Fruit fly (Drosophila melanogaster) whole organism, embryonic: ENCODE data around the gene CG42271.

ENCODE experiments used
- ATbp ChIP-seq: fragments of 200-800 bp; sonication (Bioruptor generic); optimal IDR thresholded peaks from 2 replicates; lab custom pipeline; 2017; ENCODE audit warnings: missing biosample characterization, mild to moderate bottlenecking, missing genetic modification characterization, missing genetic modification reagents
- Atf-2 ChIP-seq: fragments of 200-800 bp; sonication (Bioruptor generic); optimal IDR thresholded peaks from 2 replicates; lab custom pipeline; 2016; ENCODE audit warnings: missing biosample characterization, missing genetic modification characterization
- Bdp1 ChIP-seq: fragments of 200-800 bp; sonication (Bioruptor generic); optimal IDR thresholded peaks from 3 replicates; lab custom pipeline; 2016; ENCODE audit warnings: missing biosample characterization, missing genetic modification characterization
- Bgb ChIP-seq: fragments of 200-800 bp; sonication (Bioruptor generic); IDR thresholded peaks from 2 replicates; pipeline ENCODE4 v1.3.6; 2022; ENCODE audit warnings: missing biosample characterization, missing genetic modification characterization; ENCODE audit not compliant: partially characterized antibody
- CG11093 ChIP-seq: fragments of 200-800 bp; sonication (Bioruptor generic); IDR thresholded peaks from 3 replicates; pipeline ENCODE4 v1.3.6; 2022; ENCODE audit warnings: missing biosample characterization, missing genetic modification characterization
- CG11504 ChIP-seq: fragments of 200-800 bp; sonication (Bioruptor generic); optimal IDR thresholded peaks from 3 replicates; lab custom pipeline; 2019; ENCODE audit warnings: missing biosample characterization, mild to moderate bottlenecking, missing genetic modification characterization, moderate library complexity
- CG13296 ChIP-seq: fragments of 200-800 bp; sonication (Bioruptor generic); optimal IDR thresholded peaks from 3 replicates; lab custom pipeline; 2018; ENCODE audit warnings: missing biosample characterization, mild to moderate bottlenecking, missing genetic modification characterization
- CG1529 ChIP-seq: fragments of 200-800 bp; sonication (Bioruptor generic); optimal IDR thresholded peaks from 3 replicates; lab custom pipeline; 2018; ENCODE audit warnings: missing biosample characterization, missing genetic modification characterization
- CG17385 ChIP-seq: fragments of 200-800 bp; sonication (Bioruptor generic); optimal IDR thresholded peaks from 3 replicates; lab custom pipeline; 2018; ENCODE audit warnings: missing biosample characterization, mild to moderate bottlenecking, missing genetic modification characterization
- CG2202 ChIP-seq: fragments of 200-800 bp; sonication (Bioruptor generic); optimal IDR thresholded peaks from 2 replicates; lab custom pipeline; 2018; ENCODE audit warnings: missing biosample characterization, mild to moderate bottlenecking, missing genetic modification characterization
- CG32767 ChIP-seq: fragments of 200-800 bp; sonication (Bioruptor generic); IDR thresholded peaks from 2 replicates; pipeline ENCODE4 v1.3.6; 2022; ENCODE audit warnings: missing biosample characterization, missing genetic modification characterization
- CG34224 ChIP-seq: fragments of 200-800 bp; sonication (Bioruptor generic); IDR thresholded peaks from 3 replicates; pipeline ENCODE4 v1.3.6; 2022; ENCODE audit warnings: missing biosample characterization, missing genetic modification characterization; ENCODE audit not compliant: partially characterized antibody
- CG6689 ChIP-seq: fragments of 200-800 bp; sonication (Bioruptor generic); IDR thresholded peaks from 2 replicates; pipeline ENCODE4 v1.3.6; 2022; ENCODE audit warnings: missing biosample characterization, missing genetic modification characterization
- CG6854 ChIP-seq: fragments of 200-800 bp; sonication (Bioruptor generic); optimal IDR thresholded peaks from 3 replicates; lab custom pipeline; 2017; ENCODE audit warnings: missing biosample characterization, mild to moderate bottlenecking, missing genetic modification characterization
- CG7987 ChIP-seq: fragments of 200-800 bp; sonication (Bioruptor generic); optimal IDR thresholded peaks from 2 replicates; lab custom pipeline; 2018; ENCODE audit warnings: missing biosample characterization, mild to moderate bottlenecking, missing genetic modification characterization, moderate library complexity
- CG8388 ChIP-seq: fragments of 200-800 bp; sonication (Bioruptor generic); optimal IDR thresholded peaks from 2 replicates; lab custom pipeline; 2019; ENCODE audit warnings: missing biosample characterization, mild to moderate bottlenecking, missing genetic modification characterization, moderate library complexity
- CrebB ChIP-seq: fragments of 200-800 bp; sonication (Bioruptor generic); optimal IDR thresholded peaks from 3 replicates; lab custom pipeline; 2018; ENCODE audit warnings: missing biosample characterization, mild to moderate bottlenecking, missing genetic modification characterization
- Dbx ChIP-seq: fragments of 200-800 bp; sonication (Bioruptor generic); IDR thresholded peaks from 3 replicates; pipeline ENCODE4 v1.3.6; 2022; ENCODE audit warnings: missing biosample characterization, missing genetic modification characterization
- Doc2 ChIP-seq: fragments of 200-800 bp; sonication (Bioruptor generic); IDR thresholded peaks from 2 replicates; pipeline ENCODE4 v1.3.6; 2022; ENCODE audit warnings: missing biosample characterization, missing genetic modification characterization
- GATAe ChIP-seq: fragments of 200-800 bp; sonication (Bioruptor generic); conservative IDR thresholded peaks from 2 replicates; pipeline ENCODE4 v1.3.6; 2022; ENCODE audit warnings: missing biosample characterization, missing genetic modification characterization
- H15 ChIP-seq: fragments of 200-800 bp; sonication (Bioruptor generic); IDR thresholded peaks from 3 replicates; pipeline ENCODE4 v1.3.6; 2022; ENCODE audit warnings: missing biosample characterization, missing genetic modification characterization
- HLH3B ChIP-seq: fragments of 200-800 bp; sonication (Bioruptor generic); IDR thresholded peaks from 2 replicates; pipeline ENCODE4 v1.3.6; 2022; ENCODE audit warnings: missing biosample characterization, missing genetic modification characterization
- HmgD ChIP-seq: fragments of 200-800 bp; sonication (Bioruptor generic); optimal IDR thresholded peaks from 3 replicates; lab custom pipeline; 2016; ENCODE audit warnings: missing biosample characterization, missing genetic modification characterization
- Mad ChIP-seq: fragments of 200-800 bp; sonication (Bioruptor generic); optimal IDR thresholded peaks from 2 replicates; lab custom pipeline; 2016; ENCODE audit warnings: missing biosample characterization, missing genetic modification characterization
- Med ChIP-seq: fragments of 200-800 bp; sonication (Bioruptor generic); peaks from one replicate; lab custom pipeline; 2016; ENCODE audit warnings: missing biosample characterization, missing genetic modification characterization, mild to moderate bottlenecking, inconsistent platforms, moderate library complexity
- Mes4 ChIP-seq: fragments of 200-800 bp; sonication (Bioruptor generic); optimal IDR thresholded peaks from 2 replicates; lab custom pipeline; 2016; ENCODE audit warnings: missing biosample characterization, missing genetic modification characterization
- Opbp ChIP-seq: fragments of 200-800 bp; sonication (Bioruptor generic); IDR thresholded peaks from 3 replicates; pipeline ENCODE4 v1.3.6; 2022; ENCODE audit warnings: missing biosample characterization, missing genetic modification characterization; ENCODE audit not compliant: partially characterized antibody
- Ptx1 ChIP-seq: fragments of 200-800 bp; sonication (Bioruptor generic); IDR thresholded peaks from 2 replicates; pipeline ENCODE4 v1.3.6; 2022; ENCODE audit warnings: missing biosample characterization, missing genetic modification characterization
- Spps ChIP-seq: fragments of 200-800 bp; sonication (Bioruptor generic); optimal IDR thresholded peaks from 2 replicates; lab custom pipeline; 2018; ENCODE audit warnings: missing biosample characterization, mild to moderate bottlenecking, missing genetic modification characterization
- ase ChIP-seq: fragments of 200-800 bp; sonication (Bioruptor generic); IDR thresholded peaks from 3 replicates; pipeline ENCODE4 v1.3.6; 2022; ENCODE audit warnings: missing biosample characterization, missing genetic modification characterization
- bab2 ChIP-seq: fragments of 200-800 bp; sonication (Bioruptor generic); optimal IDR thresholded peaks from 2 replicates; lab custom pipeline; 2016; ENCODE audit warnings: missing biosample characterization, missing genetic modification characterization
- bbx ChIP-seq: fragments of 200-800 bp; sonication (Bioruptor generic); IDR thresholded peaks from 2 replicates; pipeline ENCODE4 v1.3.6; 2022; ENCODE audit warnings: missing biosample characterization, missing genetic modification characterization; ENCODE audit not compliant: partially characterized antibody
- bigmax ChIP-seq: fragments of 200-800 bp; sonication (Bioruptor generic); optimal IDR thresholded peaks from 2 replicates; lab custom pipeline; 2018; ENCODE audit warnings: missing biosample characterization, mild to moderate bottlenecking, missing genetic modification characterization
- ci ChIP-seq: fragments of 200-800 bp; sonication (Bioruptor generic); IDR thresholded peaks from 3 replicates; pipeline ENCODE4 v1.3.6; 2022; ENCODE audit warnings: missing biosample characterization, missing genetic modification characterization
- ftz-f1 ChIP-seq: fragments of 200-800 bp; sonication (Bioruptor generic); optimal IDR thresholded peaks from 2 replicates; lab custom pipeline; 2016; ENCODE audit warnings: missing biosample characterization, missing genetic modification characterization
- fu2 ChIP-seq: fragments of 200-800 bp; sonication (Bioruptor generic); optimal IDR thresholded peaks from 2 replicates; lab custom pipeline; 2016; ENCODE audit warnings: missing biosample characterization, missing genetic modification characterization
- ham ChIP-seq: fragments of 200-800 bp; sonication (Bioruptor generic); IDR thresholded peaks from 2 replicates; pipeline ENCODE4 v1.3.6; 2022; ENCODE audit warnings: missing biosample characterization, missing genetic modification characterization
- insv ChIP-seq, 2 experiments: fragments of 200-800 bp; sonication (Bioruptor generic); optimal IDR thresholded peaks; 3 replicates each; lab custom pipeline; 2016 to 2018; ENCODE audit warnings: missing biosample characterization in 2 of 2, missing genetic modification characterization in 2 of 2
- jigr1 ChIP-seq: fragments of 200-800 bp; sonication (Bioruptor generic); IDR thresholded peaks from 3 replicates; pipeline ENCODE4 v1.3.6; 2022; ENCODE audit warnings: missing biosample characterization, missing genetic modification characterization
- luna ChIP-seq: fragments of 200-800 bp; sonication (Bioruptor generic); optimal IDR thresholded peaks from 2 replicates; lab custom pipeline; 2016; ENCODE audit warnings: missing biosample characterization, missing genetic modification characterization
- p53 ChIP-seq: fragments of 200-800 bp; sonication (Bioruptor generic); optimal IDR thresholded peaks from 2 replicates; lab custom pipeline; 2016; ENCODE audit warnings: missing biosample characterization, missing genetic modification characterization
- pan ChIP-seq, 4 experiments: fragments of >200 bp in 3 of 4; fragments of 200-800 bp in 1 of 4; sonication (Bioruptor generic) in 1 of 4; optimal IDR thresholded peaks in 3 of 4; IDR thresholded peaks in 1 of 4; 2 replicates each; pipeline versions ENCODE4 v1.3.6 to Lab custom; 2017 to 2022; ENCODE audit warnings: missing biosample characterization in 2 of 4, missing genetic modification characterization in 2 of 4, mixed read lengths in 1 of 4
- pfk ChIP-seq: fragments of 200-800 bp; sonication (Bioruptor generic); optimal IDR thresholded peaks from 2 replicates; lab custom pipeline; 2018; ENCODE audit warnings: missing biosample characterization, mild to moderate bottlenecking, missing genetic modification characterization, moderate library complexity
- pros ChIP-seq: fragments of 200-800 bp; sonication (Bioruptor generic); optimal IDR thresholded peaks from 3 replicates; lab custom pipeline; 2019; ENCODE audit warnings: missing biosample characterization, mild to moderate bottlenecking, missing genetic modification characterization, moderate library complexity
- salm ChIP-seq: fragments of 200-800 bp; sonication (Bioruptor generic); optimal IDR thresholded peaks from 2 replicates; lab custom pipeline; 2018; ENCODE audit warnings: missing biosample characterization, mild to moderate bottlenecking, missing genetic modification characterization
- seq ChIP-seq: fragments of 200-800 bp; sonication (Bioruptor generic); IDR thresholded peaks from 2 replicates; pipeline ENCODE4 v1.3.6; 2022; ENCODE audit warnings: missing biosample characterization, missing genetic modification characterization
- sug ChIP-seq: fragments of 200-800 bp; optimal IDR thresholded peaks from 2 replicates; lab custom pipeline; 2019; ENCODE audit warnings: missing biosample characterization, mild to moderate bottlenecking, missing genetic modification characterization, moderate library complexity
- ttk ChIP-seq: fragments of 200-800 bp; sonication (Bioruptor generic); IDR thresholded peaks from 2 replicates; pipeline ENCODE4 v2.1.2; 2022; ENCODE audit warnings: missing biosample characterization, missing genetic modification characterization
- unpg ChIP-seq: fragments of 200-800 bp; sonication (Bioruptor generic); optimal IDR thresholded peaks from 3 replicates; lab custom pipeline; 2018; ENCODE audit warnings: missing biosample characterization, mild to moderate bottlenecking, missing genetic modification characterization, moderate library complexity
- vnd ChIP-seq: fragments of 200-800 bp; sonication (Bioruptor generic); IDR thresholded peaks from 3 replicates; pipeline ENCODE4 v1.3.6; 2022; ENCODE audit warnings: missing biosample characterization, missing genetic modification characterization; ENCODE audit not compliant: partially characterized antibody
- zfh2 ChIP-seq: fragments of 200-800 bp; sonication (Bioruptor generic); optimal IDR thresholded peaks from 2 replicates; lab custom pipeline; 2016; ENCODE audit warnings: missing biosample characterization, missing genetic modification characterization

Gene CG42271

DNA sequence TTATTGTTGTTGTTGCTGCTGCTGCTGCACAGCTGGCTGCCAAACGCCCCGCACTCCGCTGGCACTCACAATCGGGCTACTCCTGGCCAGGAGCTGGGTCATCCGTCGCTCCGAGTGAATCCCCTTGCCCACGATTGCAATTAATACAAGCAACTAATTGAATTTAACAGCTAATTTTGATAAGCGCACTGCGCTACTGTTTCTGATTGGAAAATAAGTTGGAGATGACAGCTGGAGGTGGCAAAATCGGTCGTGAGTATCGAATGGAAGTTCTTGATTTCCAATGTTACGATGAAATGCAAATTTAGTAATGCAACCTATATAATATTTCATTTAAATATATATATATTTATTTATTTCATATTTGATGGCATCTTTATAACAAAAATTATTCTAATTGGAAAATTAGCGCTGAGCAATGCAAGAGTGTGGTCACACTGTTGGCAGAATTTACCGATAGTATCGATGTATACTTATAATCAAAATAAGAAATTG is at the start of gene CG42271 (continued):
- TF ChIP-seq CG8388 (GFP tag; lab: Kevin White, UChicago), result peak; percentile 29
- TF ChIP-seq GATAe (GFP tag; lab: Robert Waterston, UW), result no peak
- TF ChIP-seq CG13296 (GFP tag; lab: Kevin White, UChicago), result no peak
- TF ChIP-seq ci (GFP tag; lab: Robert Waterston, UW), result 0 out of 3 replicates have a peak, but pooled peaks have one; percentile 9
- no peak for TF ChIP-seq luna (GFP tag; lab: Kevin White, UChicago)
- TF ChIP-seq salm, result no peak
- peak; percentile 30; the same call in 1 of the 2 replicates for TF ChIP-seq Ptx1 (GFP tag; lab: Robert Waterston, UW)
- TF ChIP-seq ftz-f1 (GFP tag; lab: Kevin White, UChicago), result peak; percentile 15
- TF ChIP-seq CG17385 (GFP tag; lab: Kevin White, UChicago), result peak; percentile 13
- TF ChIP-seq CG11504 (tag; lab: Kevin White, UChicago), result no peak
- TF ChIP-seq ATbp (GFP tag; lab: Kevin White, UChicago), result no peak
- no peak for TF ChIP-seq CrebB
- TF ChIP-seq vnd (GFP tag; lab: Robert Waterston, UW), result peak; percentile 94
- peak; percentile 13 for TF ChIP-seq Spps (tag; lab: Kevin White, UChicago)
- no peak for TF ChIP-seq bigmax (GFP tag; lab: Kevin White, UChicago)
- no peak for TF ChIP-seq Bdp1 (GFP tag; lab: Kevin White, UChicago)
- TF ChIP-seq pfk (GFP tag; lab: Kevin White, UChicago), result no peak
- no peak for TF ChIP-seq pan (optimal IDR thresholded peaks at IDR 0.05; lab: Kevin White, UChicago)
- TF ChIP-seq pan (GFP tag; optimal IDR thresholded peaks at IDR 0.05 in 1 of 2, IDR thresholded peaks at IDR 0.05 in 1 of 2), result peak in 1 of 2 experiments; percentile 6
- TF ChIP-seq seq, result no peak
- TF ChIP-seq H15 (GFP tag; lab: Robert Waterston, UW), result no peak
- TF ChIP-seq p53, result no peak
- peak; percentile 63 for TF ChIP-seq sug (tag; lab: Kevin White, UChicago)
- peak; percentile 85 for TF ChIP-seq Opbp (GFP tag; lab: Robert Waterston, UW)
- peak; percentile 44; the same call in 1 of the 3 replicates for TF ChIP-seq Dbx (GFP tag; lab: Robert Waterston, UW)
- TF ChIP-seq Doc2 (GFP tag; lab: Robert Waterston, UW), result no peak
- peak; percentile 94 for TF ChIP-seq CG34224 (GFP tag; lab: Robert Waterston, UW)
- TF ChIP-seq jigr1, result no peak
- no peak for TF ChIP-seq ham (GFP tag; lab: Robert Waterston, UW)
- no peak for TF ChIP-seq ase (GFP tag; lab: Robert Waterston, UW)
- TF ChIP-seq insv (GFP tag; optimal IDR thresholded peaks at IDR 0.05; lab: Kevin White, UChicago), result peak; percentile 58 to 98
- TF ChIP-seq Atf-2, result no peak
- TF ChIP-seq bbx (GFP tag; lab: Robert Waterston, UW), result peak; percentile 87
- TF ChIP-seq Bgb (GFP tag; lab: Robert Waterston, UW), result peak; percentile 85
- TF ChIP-seq Med (GFP tag; lab: Kevin White, UChicago), result peak; percentile 60
- TF ChIP-seq pros, result no peak
- TF ChIP-seq HLH3B (GFP tag; lab: Robert Waterston, UW), result no peak
- no peak for TF ChIP-seq CG2202 (tag; lab: Kevin White, UChicago)
- TF ChIP-seq bab2 (GFP tag; lab: Kevin White, UChicago), result no peak
- TF ChIP-seq ttk, result no peak
- TF ChIP-seq CG6854 (GFP tag; lab: Kevin White, UChicago), result no peak
- no peak for TF ChIP-seq Mad (GFP tag; lab: Kevin White, UChicago)
- no peak for TF ChIP-seq CG11093 (GFP tag; lab: Robert Waterston, UW)
- TF ChIP-seq zfh2 (GFP tag; lab: Kevin White, UChicago), result no peak
- no peak for TF ChIP-seq unpg (GFP tag; lab: Kevin White, UChicago)
- 0 out of 2 replicates have a peak, but pooled peaks have one; percentile 12 for TF ChIP-seq CG6689 (GFP tag; lab: Robert Waterston, UW)
- no peak for TF ChIP-seq CG7987 (GFP tag; lab: Kevin White, UChicago)
- TF ChIP-seq CG32767, result no peak
- no peak for TF ChIP-seq fu2 (GFP tag; lab: Kevin White, UChicago)
- no peak for TF ChIP-seq CG1529
- TF ChIP-seq Mes4, result no peak
- TF ChIP-seq HmgD (GFP tag; lab: Kevin White, UChicago), result no peak
